Worm (Caenorhabditis elegans) whole organism, young adult: Measurements from ENCODE around the gene R160.4.
A peak's percentile ranks its signal among the peaks of the same experiment; 100 is the strongest.

Experiments used
- B0035.1 ChIP-seq: sonication (generic microtip); optimal IDR thresholded peaks from 2 replicates; lab custom pipeline; 2016; ENCODE audit warnings: missing genetic modification characterization, mild to moderate bottlenecking, missing compliant biosample characterization, missing genotype, missing genetic modification reagents
- C06A6.2 ChIP-seq: fragments of 200-800 bp; sonication (Bioruptor generic); conservative IDR thresholded peaks from 2 replicates; pipeline ENCODE4 v1.3.6; 2022; ENCODE audit warnings: missing genetic modification characterization, missing compliant biosample characterization
- F23B12.7 ChIP-seq: sonication (generic microtip); optimal IDR thresholded peaks from 2 replicates; lab custom pipeline; 2017; ENCODE audit warnings: missing genetic modification characterization, mild to moderate bottlenecking, missing compliant biosample characterization, antibody characterized with exemption, moderate library complexity; ENCODE audit not compliant: insufficient read depth
- F39B2.1 ChIP-seq: fragments of 200-800 bp; sonication (Bioruptor generic); IDR thresholded peaks from 2 replicates; pipeline ENCODE4 v1.3.6; 2022; ENCODE audit warnings: missing genetic modification reagents, missing genetic modification characterization, missing compliant biosample characterization
- F55B11.4 ChIP-seq: sonication (generic microtip); optimal IDR thresholded peaks from 2 replicates; lab custom pipeline; 2016; ENCODE audit warnings: missing compliant biosample characterization, missing genetic modification characterization, borderline replicate concordance; ENCODE audit not compliant: insufficient read depth
- F57A8.1 ChIP-seq: fragments of 200-800 bp; sonication (Bioruptor generic); optimal IDR thresholded peaks from 2 replicates; lab custom pipeline; 2018; ENCODE audit warnings: mild to moderate bottlenecking, missing genetic modification characterization, moderate library complexity, missing compliant biosample characterization
- K11D2.4 ChIP-seq: fragments of 200-800 bp; sonication (Bioruptor generic); IDR thresholded peaks from 2 replicates; pipeline ENCODE4 v1.3.6; 2022; ENCODE audit warnings: missing genetic modification reagents, missing genetic modification characterization, missing compliant biosample characterization
- Y67H2A.10 ChIP-seq: fragments of 200-800 bp; sonication (Bioruptor generic); conservative IDR thresholded peaks from 2 replicates; pipeline ENCODE4 v1.3.6; 2022; ENCODE audit warnings: missing genetic modification reagents, missing genetic modification characterization, missing compliant biosample characterization
- Y95B8A.8 ChIP-seq: fragments of 200-800 bp; sonication (Bioruptor generic); IDR thresholded peaks from 2 replicates; pipeline ENCODE4 v1.3.6; 2022; ENCODE audit warnings: missing genetic modification reagents, missing genetic modification characterization, missing compliant biosample characterization
- ZK185.1 ChIP-seq: sonication (generic microtip); optimal IDR thresholded peaks from 2 replicates; lab custom pipeline; 2016; ENCODE audit warnings: mild to moderate bottlenecking, missing genetic modification characterization, missing compliant biosample characterization; ENCODE audit not compliant: poor library complexity, severe bottlenecking
- atf-7 ChIP-seq: sonication (generic microtip); optimal IDR thresholded peaks from 2 replicates; lab custom pipeline; 2017; ENCODE audit warnings: mild to moderate bottlenecking, missing genetic modification characterization, missing compliant biosample characterization
- athp-1 ChIP-seq: sonication (generic microtip); optimal IDR thresholded peaks from 2 replicates; lab custom pipeline; 2017; ENCODE audit warnings: mild to moderate bottlenecking, missing genetic modification characterization, missing compliant biosample characterization
- attf-5 ChIP-seq: fragments of 200-800 bp; sonication (Bioruptor generic); optimal IDR thresholded peaks from 2 replicates; lab custom pipeline; 2018; ENCODE audit warnings: mild to moderate bottlenecking, missing genetic modification characterization, missing compliant biosample characterization
- cebp-1 ChIP-seq, 2 experiments: fragments of 200-800 bp in 1 of 2; sonication (Bioruptor generic) in 1 of 2; sonication (generic microtip) in 1 of 2; IDR thresholded peaks in 1 of 2; optimal IDR thresholded peaks in 1 of 2; 2 replicates each; pipeline versions ENCODE4 v1.3.6 to Lab custom; 2017 to 2022; ENCODE audit warnings: missing compliant biosample characterization in 2 of 2, missing genetic modification characterization in 2 of 2, mild to moderate bottlenecking in 1 of 2, missing genetic modification reagents in 1 of 2, moderate library complexity in 1 of 2
- cebp-2 ChIP-seq: fragments of 200-800 bp; sonication (Bioruptor generic); IDR thresholded peaks from 2 replicates; pipeline ENCODE4 v1.3.6; 2022; ENCODE audit warnings: missing genetic modification characterization, missing compliant biosample characterization
- ceh-27 ChIP-seq: fragments of 200-800 bp; sonication (Bioruptor generic); optimal IDR thresholded peaks from 2 replicates; lab custom pipeline; 2018; ENCODE audit warnings: mild to moderate bottlenecking, missing genetic modification characterization, moderate library complexity, missing compliant biosample characterization
- ceh-91 ChIP-seq: fragments of 200-800 bp; sonication (Bioruptor generic); IDR thresholded peaks from 2 replicates; pipeline ENCODE4 v1.3.6; 2022; ENCODE audit warnings: missing genetic modification reagents, missing genetic modification characterization, missing compliant biosample characterization
- die-1 ChIP-seq: sonication (generic microtip); optimal IDR thresholded peaks from 2 replicates; lab custom pipeline; 2016; ENCODE audit warnings: missing genotype, mild to moderate bottlenecking, missing genetic modification characterization, missing compliant biosample characterization
- dox-1 ChIP-seq: fragments of 200-800 bp; sonication (Bioruptor generic); IDR thresholded peaks from 2 replicates; pipeline ENCODE4 v1.3.6; 2022; ENCODE audit warnings: missing genetic modification reagents, missing genetic modification characterization, missing compliant biosample characterization
- egrh-3 ChIP-seq: fragments of 200-800 bp; sonication (Bioruptor generic); IDR thresholded peaks from 2 replicates; pipeline ENCODE4 v1.3.6; 2022; ENCODE audit warnings: missing genetic modification reagents, missing genetic modification characterization, missing compliant biosample characterization
- ekl-4 ChIP-seq: fragments of 200-800 bp; sonication (Bioruptor generic); IDR thresholded peaks from 2 replicates; pipeline ENCODE4 v1.3.6; 2022; ENCODE audit warnings: missing genetic modification reagents, missing genetic modification characterization, missing compliant biosample characterization
- gei-17 ChIP-seq: fragments of 200-800 bp; sonication (Bioruptor generic); optimal IDR thresholded peaks from 2 replicates; lab custom pipeline; 2018; ENCODE audit warnings: mild to moderate bottlenecking, missing genetic modification characterization, missing compliant biosample characterization
- let-526 ChIP-seq: fragments of 200-800 bp; sonication (Bioruptor generic); IDR thresholded peaks from 2 replicates; pipeline ENCODE4 v1.3.6; 2022; ENCODE audit warnings: missing genetic modification reagents, missing genetic modification characterization, missing compliant biosample characterization
- let-607 ChIP-seq, 2 experiments: fragments of 200-800 bp in 1 of 2; sonication (Bioruptor generic) in 1 of 2; sonication (generic microtip) in 1 of 2; optimal IDR thresholded peaks; 2 replicates each; lab custom pipeline; 2016 to 2018; ENCODE audit warnings: mild to moderate bottlenecking in 2 of 2, missing compliant biosample characterization in 2 of 2, missing genetic modification characterization in 2 of 2, moderate library complexity in 2 of 2, missing genotype in 1 of 2
- lin-26 ChIP-seq: fragments of 200-800 bp; sonication (Bioruptor generic); IDR thresholded peaks from 2 replicates; pipeline ENCODE4 v1.3.6; 2022; ENCODE audit warnings: missing genetic modification reagents, missing genetic modification characterization, missing compliant biosample characterization
- lin-40 ChIP-seq: sonication (generic microtip); optimal IDR thresholded peaks from 2 replicates; lab custom pipeline; 2016; ENCODE audit warnings: missing genetic modification characterization, mild to moderate bottlenecking, missing compliant biosample characterization, missing genotype, missing genetic modification reagents
- madf-10 ChIP-seq: sonication (generic microtip); optimal IDR thresholded peaks from 2 replicates; lab custom pipeline; 2016; ENCODE audit warnings: mild to moderate bottlenecking, missing genetic modification characterization, missing compliant biosample characterization
- madf-3 ChIP-seq: fragments of 200-800 bp; sonication (Bioruptor generic); IDR thresholded peaks from 2 replicates; pipeline ENCODE4 v1.3.6; 2022; ENCODE audit warnings: missing genetic modification reagents, missing genetic modification characterization, missing compliant biosample characterization
- madf-6 ChIP-seq: fragments of 200-800 bp; sonication (Bioruptor generic); IDR thresholded peaks from 2 replicates; pipeline ENCODE4 v1.3.6; 2022; ENCODE audit warnings: missing genetic modification reagents, missing genetic modification characterization, missing compliant biosample characterization
- madf-8 ChIP-seq: fragments of 200-800 bp; sonication (Bioruptor generic); conservative IDR thresholded peaks from 2 replicates; pipeline ENCODE4 v1.3.6; 2022; ENCODE audit warnings: missing genetic modification reagents, missing genetic modification characterization, missing compliant biosample characterization
- mcd-1 ChIP-seq: fragments of 200-800 bp; sonication (Bioruptor generic); IDR thresholded peaks from 2 replicates; pipeline ENCODE4 v1.3.6; 2022; ENCODE audit warnings: missing genetic modification reagents, missing genetic modification characterization, missing compliant biosample characterization
- nfyb-1 ChIP-seq: fragments of 200-800 bp; sonication (Bioruptor generic); IDR thresholded peaks from 2 replicates; pipeline ENCODE4 v1.3.6; 2022; ENCODE audit warnings: missing genetic modification reagents, missing genetic modification characterization, missing compliant biosample characterization
- nhr-80 ChIP-seq: sonication (generic microtip); optimal IDR thresholded peaks from 2 replicates; lab custom pipeline; 2016; ENCODE audit warnings: missing genetic modification characterization, missing compliant biosample characterization
- nhr-90 ChIP-seq: sonication (generic microtip); optimal IDR thresholded peaks from 2 replicates; lab custom pipeline; 2016; ENCODE audit warnings: missing genotype, mild to moderate bottlenecking, missing genetic modification characterization, missing compliant biosample characterization
- pbrm-1 ChIP-seq: fragments of 200-800 bp; sonication (Bioruptor generic); IDR thresholded peaks from 2 replicates; pipeline ENCODE4 v1.3.6; 2022; ENCODE audit warnings: missing genetic modification reagents, missing genetic modification characterization, missing compliant biosample characterization
- rcor-1 ChIP-seq: fragments of 200-800 bp; sonication (Bioruptor generic); IDR thresholded peaks from 2 replicates; pipeline ENCODE4 v1.3.6; 2022; ENCODE audit warnings: missing genetic modification reagents, missing genetic modification characterization, missing compliant biosample characterization
- snpc-4 ChIP-seq, 5 experiments: fragments of 150-350 bp in 1 of 5; sonication (generic microtip) in 4 of 5; optimal IDR thresholded peaks; 2 replicates each; lab custom pipeline; 2014 to 2018; ENCODE audit warnings: missing genetic modification characterization in 5 of 5, missing biosample characterization in 3 of 5, antibody characterized with exemption in 2 of 5, mild to moderate bottlenecking in 2 of 5, missing compliant biosample characterization in 2 of 5, missing genotype in 2 of 5, moderate library complexity in 2 of 5, missing genetic modification reagents in 1 of 5
- somi-1 ChIP-seq: fragments of 200-800 bp; sonication (Bioruptor generic); optimal IDR thresholded peaks from 2 replicates; lab custom pipeline; 2018; ENCODE audit warnings: mild to moderate bottlenecking, missing genetic modification characterization, missing compliant biosample characterization
- tbp1 ChIP-seq: fragments of 200-800 bp; sonication (Bioruptor generic); optimal IDR thresholded peaks from 2 replicates; lab custom pipeline; 2018; ENCODE audit warnings: mild to moderate bottlenecking, missing genetic modification characterization, missing compliant biosample characterization
- tlf-1 ChIP-seq: fragments of 200-800 bp; sonication (Bioruptor generic); optimal IDR thresholded peaks from 2 replicates; lab custom pipeline; 2018; ENCODE audit warnings: mild to moderate bottlenecking, missing genetic modification characterization, missing compliant biosample characterization
- zfh-2 ChIP-seq: fragments of 200-800 bp; sonication (Bioruptor generic); conservative IDR thresholded peaks from 2 replicates; pipeline ENCODE4 v1.3.6; 2022; ENCODE audit warnings: missing genetic modification reagents, missing genetic modification characterization, missing compliant biosample characterization
- zim-3 ChIP-seq: sonication (generic microtip); optimal IDR thresholded peaks from 2 replicates; lab custom pipeline; 2017; ENCODE audit warnings: mild to moderate bottlenecking, missing genetic modification characterization, moderate library complexity, missing compliant biosample characterization
- ztf-18 ChIP-seq: sonication (generic microtip); optimal IDR thresholded peaks from 2 replicates; lab custom pipeline; 2016; ENCODE audit warnings: missing genotype, mild to moderate bottlenecking, missing genetic modification characterization, missing compliant biosample characterization

Gene R160.4

ce11 chrX:4391680-4392079, 23.0 kb upstream of the R160.4 start:
- TF ChIP-seq die-1 (tag; lab: Kevin White, UChicago) (no peak), zfh-2 (peak; percentile 33; the same call in 1 of the 2 replicates)

- peak; percentile 55 for TF ChIP-seq ekl-4 (GFP tag; lab: Robert Waterston, UW)
- TF ChIP-seq athp-1: peak; percentile 23
- TF ChIP-seq ZK185.1 (tag; lab: Kevin White, UChicago): peak; percentile 81
- 0 out of 2 replicates have a peak, but pooled peaks have one; percentile 19 for TF ChIP-seq Y95B8A.8
- peak; percentile 87 for TF ChIP-seq nhr-80 (tag; lab: Kevin White, UChicago)
- no peak for TF ChIP-seq madf-8 (GFP tag; lab: Robert Waterston, UW)
- peak in 1 of 2 experiments; percentile 59 for TF ChIP-seq let-607 (tag; optimal IDR thresholded peaks at IDR 0.05; lab: Kevin White, UChicago)
- no peak for TF ChIP-seq ceh-91 (GFP tag; lab: Robert Waterston, UW)
- peak; percentile 70 for TF ChIP-seq F23B12.7
- peak; percentile 93 for TF ChIP-seq attf-5 (GFP tag; lab: Kevin White, UChicago)
- peak; percentile 71 for TF ChIP-seq mcd-1 (GFP tag; lab: Robert Waterston, UW)
- no peak for TF ChIP-seq F39B2.1
- peak; percentile 99 for TF ChIP-seq zfh-2
- peak; percentile 87 for TF ChIP-seq nfyb-1 (GFP tag; lab: Robert Waterston, UW)
- TF ChIP-seq F55B11.4 (tag; lab: Kevin White, UChicago): no peak
- peak; percentile 85 for TF ChIP-seq madf-3
- TF ChIP-seq Y67H2A.10 (GFP tag; lab: Robert Waterston, UW): peak; percentile 64
- TF ChIP-seq ztf-18: peak; percentile 19
- TF ChIP-seq lin-40: peak; percentile 89
- peak; percentile 73 for TF ChIP-seq gei-17 (GFP tag; lab: Kevin White, UChicago)
- TF ChIP-seq madf-10 (tag; lab: Kevin White, UChicago): peak; percentile 96
- TF ChIP-seq cebp-2 (GFP tag; lab: Robert Waterston, UW): no peak
- peak; percentile 60 for TF ChIP-seq egrh-3 (GFP tag; lab: Robert Waterston, UW)
- TF ChIP-seq atf-7 (tag; lab: Kevin White, UChicago): peak; percentile 72
- TF ChIP-seq let-526 (GFP tag; lab: Robert Waterston, UW): peak; percentile 54; the same call in 1 of the 2 replicates
- TF ChIP-seq dox-1: peak; percentile 87
- TF ChIP-seq K11D2.4: peak; percentile 82
- peak; percentile 40 for TF ChIP-seq madf-6 (GFP tag; lab: Robert Waterston, UW)
- TF ChIP-seq B0035.1: peak; percentile 12
- peak; percentile 76; the same call in 1 of the 2 replicates for TF ChIP-seq lin-26
- peak; percentile 95 for TF ChIP-seq ceh-27 (GFP tag; lab: Kevin White, UChicago)
- no peak for TF ChIP-seq zim-3 (tag; lab: Kevin White, UChicago)
- peak; percentile 42 for TF ChIP-seq snpc-4 (GFP tag; optimal IDR thresholded peaks at IDR 0.05; lab: Kevin White, UChicago)
- peak; percentile 2 to 55 (median 53) for TF ChIP-seq snpc-4 (tag; optimal IDR thresholded peaks at IDR 0.05; lab: Kevin White, UChicago)
- TF ChIP-seq tbp1 (GFP tag; lab: Kevin White, UChicago): peak; percentile 49
- peak; percentile 84 for TF ChIP-seq cebp-1 (GFP tag; IDR thresholded peaks at IDR 0.05; lab: Robert Waterston, UW)
- peak; percentile 96 for TF ChIP-seq cebp-1 (tag; optimal IDR thresholded peaks at IDR 0.05; lab: Kevin White, UChicago)
- peak; percentile 77 for TF ChIP-seq C06A6.2
- no peak for TF ChIP-seq F57A8.1 (GFP tag; lab: Kevin White, UChicago)
- peak; percentile 2 for TF ChIP-seq nhr-90
- peak; percentile 86 for TF ChIP-seq somi-1 (GFP tag; lab: Kevin White, UChicago)
- peak; percentile 61 for TF ChIP-seq rcor-1 (GFP tag; lab: Robert Waterston, UW)
- peak; percentile 16 for TF ChIP-seq die-1 (tag; lab: Kevin White, UChicago)
- TF ChIP-seq pbrm-1: peak; percentile 87
- peak; percentile 38 for TF ChIP-seq tlf-1 (GFP tag; lab: Kevin White, UChicago)
Observed at ce11 chrX:4388834-4389409, 20.2 kb upstream of the R160.4 start, which contains the start of gene dpy-23. dpy-23 (plus strand) TSS chrX:4389359.
